Fruit fly (Drosophila melanogaster) whole organism, prepupa: ENCODE measurements around the gene Vago.

Source experiments
- CG10631 ChIP-seq: fragments of 200-800 bp; sonication (Bioruptor generic); optimal IDR thresholded peaks from 2 replicates; lab custom pipeline; 2016; ENCODE audit warnings: missing biosample characterization, missing genetic modification characterization
- CG11294 ChIP-seq: fragments of 200-800 bp; sonication (Bioruptor generic); IDR thresholded peaks from 2 replicates; pipeline ENCODE4 v1.3.6; 2022; ENCODE audit warnings: missing biosample characterization, missing genetic modification characterization
- CG15336 ChIP-seq: fragments of 200-800 bp; sonication (Bioruptor generic); IDR thresholded peaks from 2 replicates; pipeline ENCODE4 v1.3.6; 2022; ENCODE audit warnings: missing biosample characterization, missing genetic modification characterization
- CG1621 ChIP-seq: fragments of 200-800 bp; sonication (Bioruptor generic); optimal IDR thresholded peaks from 3 replicates; lab custom pipeline; 2018; ENCODE audit warnings: missing biosample characterization, mild to moderate bottlenecking, missing genetic modification characterization
- CG3032 ChIP-seq: fragments of 200-800 bp; optimal IDR thresholded peaks from 2 replicates; lab custom pipeline; 2019; ENCODE audit warnings: missing biosample characterization, mild to moderate bottlenecking, missing genetic modification characterization, moderate library complexity
- CG32006 ChIP-seq: fragments of 200-800 bp; sonication (Bioruptor generic); optimal IDR thresholded peaks from 3 replicates; lab custom pipeline; 2017; ENCODE audit warnings: missing biosample characterization, mild to moderate bottlenecking, missing genetic modification characterization
- CG4318 ChIP-seq: fragments of 200-800 bp; sonication (Bioruptor generic); optimal IDR thresholded peaks from 3 replicates; lab custom pipeline; 2017; ENCODE audit warnings: missing biosample characterization, mild to moderate bottlenecking, missing genetic modification characterization
- CG6163 ChIP-seq: fragments of 200-800 bp; sonication (Bioruptor generic); IDR thresholded peaks from 3 replicates; pipeline ENCODE4 v1.3.6; 2022; ENCODE audit warnings: missing biosample characterization, missing genetic modification characterization
- CG6792 ChIP-seq: fragments of 200-800 bp; sonication (Bioruptor generic); optimal IDR thresholded peaks from 3 replicates; lab custom pipeline; 2016; ENCODE audit warnings: missing biosample characterization, missing genetic modification characterization
- CG6808 ChIP-seq: fragments of 200-800 bp; sonication (Bioruptor generic); optimal IDR thresholded peaks from 3 replicates; lab custom pipeline; 2017; ENCODE audit warnings: missing biosample characterization, missing genetic modification characterization, mild to moderate bottlenecking, moderate library complexity, missing genetic modification reagents
- CG6854 ChIP-seq: fragments of 200-800 bp; sonication (Bioruptor generic); optimal IDR thresholded peaks from 2 replicates; lab custom pipeline; 2017; ENCODE audit warnings: missing biosample characterization, mild to moderate bottlenecking, missing genetic modification characterization
- CG8119 ChIP-seq: fragments of 200-800 bp; sonication (Bioruptor generic); IDR thresholded peaks from 3 replicates; pipeline ENCODE4 v1.3.6; 2022; ENCODE audit warnings: missing biosample characterization, missing genetic modification characterization
- CG8319 ChIP-seq: fragments of 200-800 bp; sonication (Bioruptor generic); optimal IDR thresholded peaks from 3 replicates; lab custom pipeline; 2016; ENCODE audit warnings: missing biosample characterization, missing genetic modification characterization
- CG8632 ChIP-seq: fragments of 200-800 bp; sonication (Bioruptor generic); optimal IDR thresholded peaks from 3 replicates; lab custom pipeline; 2016; ENCODE audit warnings: missing biosample characterization, missing genetic modification characterization
- Eip78C ChIP-seq: fragments of 200-800 bp; sonication (Bioruptor generic); peaks from one replicate; lab custom pipeline; 2016; ENCODE audit warnings: missing biosample characterization, missing genetic modification characterization
- Eip93F ChIP-seq: fragments of 200-800 bp; sonication (Bioruptor generic); optimal IDR thresholded peaks from 2 replicates; lab custom pipeline; 2016; ENCODE audit warnings: missing biosample characterization, mild to moderate bottlenecking, missing genetic modification characterization
- Gug ChIP-seq: fragments of 200-800 bp; sonication (Bioruptor generic); IDR thresholded peaks from 2 replicates; pipeline ENCODE4 v1.3.6; 2022; ENCODE audit warnings: missing biosample characterization, missing genetic modification characterization
- Hr38 ChIP-seq: sonication (Bioruptor generic); optimal IDR thresholded peaks from 2 replicates; lab custom pipeline; 2016; ENCODE audit warnings: missing biosample characterization, missing genetic modification characterization
- Hr39 ChIP-seq: fragments of 200-800 bp; sonication (Bioruptor generic); optimal IDR thresholded peaks from 2 replicates; lab custom pipeline; 2016; ENCODE audit warnings: missing biosample characterization, missing genetic modification characterization
- Hr4 ChIP-seq: fragments of 200-800 bp; sonication (Bioruptor generic); optimal IDR thresholded peaks from 3 replicates; lab custom pipeline; 2016; ENCODE audit warnings: missing biosample characterization, missing genetic modification characterization
- Lpt ChIP-seq: fragments of 200-800 bp; sonication (Bioruptor generic); optimal IDR thresholded peaks from 3 replicates; lab custom pipeline; 2016; ENCODE audit warnings: missing biosample characterization, missing genetic modification characterization
- Met ChIP-seq: fragments of 200-800 bp; sonication (Bioruptor generic); optimal IDR thresholded peaks from 3 replicates; lab custom pipeline; 2016; ENCODE audit warnings: missing biosample characterization, missing genetic modification characterization
- Sox102F ChIP-seq: fragments of 200-800 bp; sonication (Bioruptor generic); optimal IDR thresholded peaks from 2 replicates; lab custom pipeline; 2016; ENCODE audit warnings: missing biosample characterization, mild to moderate bottlenecking, missing genetic modification characterization
- Sox14 ChIP-seq: fragments of 200-800 bp; sonication (Bioruptor generic); optimal IDR thresholded peaks from 3 replicates; lab custom pipeline; 2016; ENCODE audit warnings: missing biosample characterization, missing genetic modification characterization
- Sox15 ChIP-seq: fragments of 200-800 bp; sonication (Bioruptor generic); optimal IDR thresholded peaks from 3 replicates; lab custom pipeline; 2016; ENCODE audit warnings: missing biosample characterization, missing genetic modification characterization
- achi ChIP-seq: fragments of 200-800 bp; sonication (Bioruptor generic); optimal IDR thresholded peaks from 3 replicates; lab custom pipeline; 2016; ENCODE audit warnings: missing biosample characterization, missing genetic modification characterization
- cyc ChIP-seq: fragments of 200-800 bp; sonication (Bioruptor generic); optimal IDR thresholded peaks from 3 replicates; lab custom pipeline; 2016; ENCODE audit warnings: missing biosample characterization, missing genetic modification characterization
- dac ChIP-seq: fragments of 200-800 bp; sonication (Bioruptor generic); optimal IDR thresholded peaks from 2 replicates; lab custom pipeline; 2017; ENCODE audit warnings: missing biosample characterization, mild to moderate bottlenecking, missing genetic modification characterization
- dsx ChIP-seq: fragments of 200-800 bp; optimal IDR thresholded peaks from 3 replicates; lab custom pipeline; 2019; ENCODE audit warnings: missing biosample characterization, mild to moderate bottlenecking, missing genetic modification characterization, moderate library complexity; ENCODE audit not compliant: poor library complexity, severe bottlenecking
- eg ChIP-seq: fragments of 200-800 bp; sonication (Bioruptor generic); IDR thresholded peaks from 3 replicates; pipeline ENCODE4 v1.3.6; 2022; ENCODE audit warnings: missing biosample characterization, missing genetic modification characterization
- esn ChIP-seq: fragments of 200-800 bp; sonication (Bioruptor generic); optimal IDR thresholded peaks from 2 replicates; lab custom pipeline; 2016; ENCODE audit warnings: missing biosample characterization, mild to moderate bottlenecking, missing genetic modification characterization, moderate library complexity
- fd59A ChIP-seq: fragments of 200-800 bp; sonication (Bioruptor generic); optimal IDR thresholded peaks from 2 replicates; lab custom pipeline; 2017; ENCODE audit warnings: missing biosample characterization, mild to moderate bottlenecking, missing genetic modification characterization, missing genetic modification reagents
- fd85E ChIP-seq: fragments of 200-800 bp; sonication (Bioruptor generic); optimal IDR thresholded peaks from 3 replicates; lab custom pipeline; 2016; ENCODE audit warnings: missing biosample characterization, missing genetic modification characterization
- lz ChIP-seq: fragments of 200-800 bp; sonication (Bioruptor generic); optimal IDR thresholded peaks from 3 replicates; lab custom pipeline; 2016; ENCODE audit warnings: missing biosample characterization, missing genetic modification characterization
- pdm3 ChIP-seq: fragments of 200-800 bp; sonication (Bioruptor generic); optimal IDR thresholded peaks from 3 replicates; lab custom pipeline; 2016; ENCODE audit warnings: missing biosample characterization, missing genetic modification characterization
- salr ChIP-seq, 2 experiments: fragments of 200-800 bp; sonication (Bioruptor generic); optimal IDR thresholded peaks; 3 replicates each; lab custom pipeline; 2016 to 2018; ENCODE audit warnings: missing biosample characterization in 2 of 2, missing genetic modification characterization in 2 of 2, mild to moderate bottlenecking in 1 of 2
- spab ChIP-seq: fragments of 200-800 bp; sonication (Bioruptor generic); optimal IDR thresholded peaks from 2 replicates; lab custom pipeline; 2017; ENCODE audit warnings: missing biosample characterization, mild to moderate bottlenecking, missing genetic modification characterization, missing genetic modification reagents
- svp ChIP-seq: fragments of 200-800 bp; sonication (Bioruptor generic); peaks from one replicate; lab custom pipeline; 2016; ENCODE audit warnings: missing biosample characterization, missing genetic modification characterization
- vri ChIP-seq: fragments of 200-800 bp; sonication (Bioruptor generic); optimal IDR thresholded peaks from 3 replicates; lab custom pipeline; 2016; ENCODE audit warnings: missing biosample characterization, mild to moderate bottlenecking, missing genetic modification characterization

The Vago gene

DNA sequence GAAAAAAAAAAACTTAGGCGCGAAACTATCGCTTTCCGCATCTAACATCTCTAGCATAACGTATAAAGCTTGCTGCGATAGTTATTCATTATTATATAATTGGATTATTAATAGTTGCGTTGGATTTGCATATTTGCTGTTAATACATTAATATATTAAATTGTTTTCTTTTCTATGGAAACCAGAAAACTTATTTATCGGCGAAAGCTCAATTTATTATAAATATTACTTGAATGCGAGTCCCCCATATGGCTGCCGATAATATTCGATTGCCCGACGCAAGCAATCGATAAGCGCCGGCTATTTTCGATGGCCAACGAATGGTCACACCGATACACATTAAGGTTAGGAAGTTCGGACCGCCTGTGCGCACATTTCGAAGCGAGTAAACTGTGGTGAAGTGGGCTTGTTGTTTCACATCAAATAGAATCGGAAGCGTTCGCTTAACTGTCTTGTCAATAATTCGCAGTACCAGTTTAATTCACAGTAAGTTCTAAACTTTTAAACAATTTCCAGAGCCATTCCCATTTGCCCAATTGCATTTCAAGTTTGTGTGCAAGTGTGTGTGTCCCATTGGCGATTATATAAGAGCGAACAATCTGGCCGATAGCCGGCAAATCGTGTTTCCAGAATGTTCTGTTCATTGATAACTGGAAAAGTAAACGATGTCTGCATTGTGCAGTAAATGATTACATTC is 19.2 kb downstream of the Vago start, which contains the start of gene Hsp60A (continued):
- no peak for TF ChIP-seq Lpt
- TF ChIP-seq svp = peak; percentile 84
- no peak for TF ChIP-seq CG1621
- peak; percentile 15 for TF ChIP-seq cyc (GFP tag; lab: Kevin White, UChicago)
- peak; percentile 54 for TF ChIP-seq esn (GFP tag; lab: Kevin White, UChicago)
- no peak for TF ChIP-seq dsx (GFP tag; lab: Kevin White, UChicago)
- TF ChIP-seq CG6854 = peak; percentile 34
- TF ChIP-seq Eip93F (GFP tag; lab: Kevin White, UChicago) = peak; percentile 48
- TF ChIP-seq salr (GFP tag; optimal IDR thresholded peaks at IDR 0.05; lab: Kevin White, UChicago) = peak in 1 of 2 experiments; percentile 31
- TF ChIP-seq Sox14 (GFP tag; lab: Kevin White, UChicago) = peak; percentile 26
- TF ChIP-seq Hr38 (GFP tag; lab: Kevin White, UChicago) = no peak
- TF ChIP-seq Sox15 = peak; percentile 14
- TF ChIP-seq spab (GFP tag; lab: Kevin White, UChicago) = no peak
- TF ChIP-seq Hr4 = peak; percentile 31
- TF ChIP-seq achi (GFP tag; lab: Kevin White, UChicago) = peak; percentile 52
- TF ChIP-seq Gug (GFP tag; lab: Robert Waterston, UW) = 0 out of 2 replicates have a peak, but pooled peaks have one; percentile 15
- TF ChIP-seq CG6808 (GFP tag; lab: Kevin White, UChicago) = no peak
- peak; percentile 53; the same call in 2 of the 3 replicates for TF ChIP-seq eg (GFP tag; lab: Robert Waterston, UW)
- no peak for TF ChIP-seq CG8319 (GFP tag; lab: Kevin White, UChicago)
- TF ChIP-seq vri = peak; percentile 97
- peak; percentile 20 for TF ChIP-seq CG4318 (GFP tag; lab: Kevin White, UChicago)
- TF ChIP-seq CG8632 = peak; percentile 2
- TF ChIP-seq lz (GFP tag; lab: Kevin White, UChicago) = peak; percentile 45
- peak; percentile 35 for TF ChIP-seq Hr39 (GFP tag; lab: Kevin White, UChicago)
- 0 out of 3 replicates have a peak, but pooled peaks have one; percentile 27 for TF ChIP-seq CG6163 (GFP tag; lab: Robert Waterston, UW)
- TF ChIP-seq Eip78C (GFP tag; lab: Kevin White, UChicago) = peak; percentile 78
- peak; percentile 30 for TF ChIP-seq CG32006 (GFP tag; lab: Kevin White, UChicago)
- no peak for TF ChIP-seq CG6792 (GFP tag; lab: Kevin White, UChicago)

DNA sequence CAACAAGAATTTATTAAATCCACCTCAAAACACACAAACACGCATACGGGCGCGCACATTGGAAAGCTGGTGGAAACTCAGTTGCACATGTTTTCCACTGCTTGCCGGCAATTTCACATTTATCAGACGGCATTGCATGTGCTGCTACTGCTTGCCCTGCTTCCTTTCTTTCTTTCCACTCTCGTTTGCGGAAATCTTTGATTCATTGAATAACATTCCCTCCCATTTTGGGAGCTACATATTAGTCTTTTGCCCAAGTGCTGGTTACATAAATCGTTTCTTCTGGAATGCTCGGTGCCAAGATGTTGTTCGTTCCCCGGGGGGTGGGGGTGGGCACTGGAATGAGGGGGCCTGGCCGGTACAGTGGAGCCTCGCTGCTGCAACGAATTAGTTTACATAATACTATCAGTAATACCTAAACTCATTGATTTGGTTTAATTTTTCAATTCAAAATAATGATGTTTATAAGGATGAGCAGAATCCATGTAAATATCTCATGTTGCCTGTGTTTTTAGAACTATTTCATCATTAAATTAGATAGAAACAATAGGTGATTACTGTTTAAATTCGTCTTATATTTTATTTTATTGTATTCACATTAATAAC is 19.9 kb downstream of the Vago start:
- TF ChIP-seq CG11294 (no peak), spab (GFP tag; lab: Kevin White, UChicago) (no peak), Met (GFP tag; lab: Kevin White, UChicago) (no peak), CG3032 (peak; percentile 22), CG8119 (GFP tag; lab: Robert Waterston, UW) (peak; percentile 52; the same call in 2 of the 3 replicates), CG10631 (GFP tag; lab: Kevin White, UChicago) (no peak), vri (peak; percentile 87), dac (no peak), dsx (GFP tag; lab: Kevin White, UChicago) (no peak), Sox102F (GFP tag; lab: Kevin White, UChicago) (no peak), fd59A (GFP tag; lab: Kevin White, UChicago) (no peak), Eip78C (GFP tag; lab: Kevin White, UChicago) (no peak), lz (GFP tag; lab: Kevin White, UChicago) (no peak), CG6163 (GFP tag; lab: Robert Waterston, UW) (peak; percentile 23; the same call in 1 of the 3 replicates), CG15336 (GFP tag; lab: Robert Waterston, UW) (peak; percentile 54), eg (GFP tag; lab: Robert Waterston, UW) (peak; percentile 75), pdm3 (GFP tag; lab: Kevin White, UChicago) (no peak), fd85E (no peak), Lpt (no peak), Gug (GFP tag; lab: Robert Waterston, UW) (0 out of 2 replicates have a peak, but pooled peaks have one; percentile 18)
